Fruit fly (Drosophila melanogaster) whole organism, embryonic: ENCODE data around the gene Cad99C.

Source experiments
- Antp ChIP-seq: fragments of 200-800 bp; sonication (Bioruptor generic); optimal IDR thresholded peaks from 3 replicates; lab custom pipeline; 2016; ENCODE audit warnings: missing biosample characterization, missing genetic modification characterization
- BEAF-32 ChIP-seq: fragments of 200-800 bp; sonication (Bioruptor generic); optimal IDR thresholded peaks from 3 replicates; lab custom pipeline; 2017; ENCODE audit warnings: missing biosample characterization, missing genetic modification characterization, mild to moderate bottlenecking, moderate library complexity, missing genetic modification reagents
- Blimp-1 ChIP-seq: fragments of 200-800 bp; sonication (Bioruptor generic); optimal IDR thresholded peaks from 3 replicates; lab custom pipeline; 2018; ENCODE audit warnings: missing biosample characterization, missing genetic modification characterization, mild to moderate bottlenecking, moderate library complexity, missing genetic modification reagents
- CG10431 ChIP-seq: fragments of 200-800 bp; sonication (Bioruptor generic); optimal IDR thresholded peaks from 3 replicates; lab custom pipeline; 2018; ENCODE audit warnings: missing biosample characterization, mild to moderate bottlenecking, missing genetic modification characterization
- CG11456 ChIP-seq: fragments of 200-800 bp; sonication (Bioruptor generic); IDR thresholded peaks from 3 replicates; pipeline ENCODE4 v1.3.6; 2022; ENCODE audit warnings: missing biosample characterization, missing genetic modification characterization
- CG12104 ChIP-seq: fragments of 200-800 bp; sonication (Bioruptor generic); optimal IDR thresholded peaks from 3 replicates; lab custom pipeline; 2016; ENCODE audit warnings: missing biosample characterization, missing genetic modification characterization
- CG13424 ChIP-seq: fragments of 200-800 bp; sonication (Bioruptor generic); optimal IDR thresholded peaks from 2 replicates; lab custom pipeline; 2019; ENCODE audit warnings: missing biosample characterization, mild to moderate bottlenecking, missing genetic modification characterization, moderate library complexity
- CG15073 ChIP-seq: fragments of 200-800 bp; sonication (Bioruptor generic); optimal IDR thresholded peaks from 2 replicates; lab custom pipeline; 2016; ENCODE audit warnings: missing biosample characterization, missing genetic modification characterization
- CG15696 ChIP-seq: fragments of 200-800 bp; sonication (Bioruptor generic); optimal IDR thresholded peaks from 2 replicates; lab custom pipeline; 2019; ENCODE audit warnings: missing biosample characterization, mild to moderate bottlenecking, missing genetic modification characterization, moderate library complexity
- CG17186 ChIP-seq: fragments of 200-800 bp; sonication (Bioruptor generic); optimal IDR thresholded peaks from 3 replicates; lab custom pipeline; 2017; ENCODE audit warnings: missing biosample characterization, missing genetic modification reagents, missing genetic modification characterization
- CG17328 ChIP-seq: fragments of 200-800 bp; sonication (Bioruptor generic); IDR thresholded peaks from 2 replicates; pipeline ENCODE4 v1.3.6; 2022; ENCODE audit warnings: missing biosample characterization, missing genetic modification characterization
- CG17359 ChIP-seq: fragments of 200-800 bp; sonication (Bioruptor generic); optimal IDR thresholded peaks from 3 replicates; lab custom pipeline; 2018; ENCODE audit warnings: missing biosample characterization, mild to moderate bottlenecking, missing genetic modification characterization, moderate library complexity
- CG18619 ChIP-seq: fragments of 200-800 bp; sonication (Bioruptor generic); optimal IDR thresholded peaks from 3 replicates; lab custom pipeline; 2017; ENCODE audit warnings: missing biosample characterization, mild to moderate bottlenecking, missing genetic modification characterization
- CG3163 ChIP-seq: fragments of 200-800 bp; sonication (Bioruptor generic); optimal IDR thresholded peaks from 3 replicates; lab custom pipeline; 2016; ENCODE audit warnings: missing biosample characterization, missing genetic modification characterization
- CG34224 ChIP-seq: fragments of 200-800 bp; sonication (Bioruptor generic); IDR thresholded peaks from 3 replicates; pipeline ENCODE4 v1.3.6; 2022; ENCODE audit warnings: missing biosample characterization, missing genetic modification characterization; ENCODE audit not compliant: partially characterized antibody
- CG34422 ChIP-seq: fragments of 200-800 bp; sonication (Bioruptor generic); IDR thresholded peaks from 3 replicates; pipeline ENCODE4 v1.3.6; 2022; ENCODE audit warnings: missing biosample characterization, missing genetic modification characterization
- CG5180 ChIP-seq: fragments of 200-800 bp; sonication (Bioruptor generic); optimal IDR thresholded peaks from 3 replicates; lab custom pipeline; 2017; ENCODE audit warnings: missing biosample characterization, missing genetic modification characterization, mild to moderate bottlenecking, moderate library complexity, missing genetic modification reagents
- CG7372 ChIP-seq: fragments of 200-800 bp; sonication (Bioruptor generic); IDR thresholded peaks from 2 replicates; pipeline ENCODE4 v1.3.6; 2022; ENCODE audit warnings: missing biosample characterization, missing genetic modification characterization
- CG7745 ChIP-seq: fragments of 200-800 bp; sonication (Bioruptor generic); optimal IDR thresholded peaks from 2 replicates; lab custom pipeline; 2018; ENCODE audit warnings: missing biosample characterization, mild to moderate bottlenecking, missing genetic modification characterization, moderate library complexity
- CG7987 ChIP-seq: fragments of 200-800 bp; sonication (Bioruptor generic); optimal IDR thresholded peaks from 2 replicates; lab custom pipeline; 2018; ENCODE audit warnings: missing biosample characterization, mild to moderate bottlenecking, missing genetic modification characterization, moderate library complexity
- CG8478 ChIP-seq: fragments of >200 bp; optimal IDR thresholded peaks from 2 replicates; lab custom pipeline; 2018
- NC2α ChIP-seq: fragments of 200-800 bp; sonication (Bioruptor generic); optimal IDR thresholded peaks from 2 replicates; lab custom pipeline; 2016; ENCODE audit warnings: missing biosample characterization, missing genetic modification characterization
- Oaz ChIP-seq: fragments of 200-800 bp; sonication (Bioruptor generic); IDR thresholded peaks from 2 replicates; pipeline ENCODE4 v1.3.6; 2022; ENCODE audit warnings: missing biosample characterization, missing genetic modification characterization
- Trl ChIP-seq, 3 experiments: fragments of >200 bp in 2 of 3; fragments of 200-800 bp in 1 of 3; sonication (Bioruptor generic) in 1 of 3; optimal IDR thresholded peaks; 2 replicates in 1 of 3; 3 replicates in 2 of 3; lab custom pipeline; 2016 to 2017; ENCODE audit warnings: missing biosample characterization in 1 of 3, missing genetic modification characterization in 1 of 3
- ato ChIP-seq: fragments of 200-800 bp; sonication (Bioruptor generic); IDR thresholded peaks from 2 replicates; pipeline ENCODE4 v1.3.6; 2022; ENCODE audit warnings: missing biosample characterization, missing genetic modification characterization; ENCODE audit not compliant: partially characterized antibody
- cad ChIP-seq: fragments of >200 bp; optimal IDR thresholded peaks from 2 replicates; lab custom pipeline; 2017; ENCODE audit warnings: missing biosample characterization, missing genetic modification characterization
- chinmo ChIP-seq: fragments of 200-800 bp; sonication (Bioruptor generic); IDR thresholded peaks from 4 replicates; pipeline ENCODE4 v1.3.6; 2022; ENCODE audit warnings: missing biosample characterization, missing genetic modification characterization; ENCODE audit not compliant: partially characterized antibody
- crp ChIP-seq, 2 experiments: fragments of 200-800 bp; sonication (Bioruptor generic); optimal IDR thresholded peaks; 2 replicates in 1 of 2; 3 replicates in 1 of 2; lab custom pipeline; 2017; ENCODE audit warnings: missing biosample characterization in 2 of 2, missing genetic modification characterization in 2 of 2, mild to moderate bottlenecking in 1 of 2, moderate library complexity in 1 of 2
- cwo ChIP-seq: fragments of 200-800 bp; sonication (Bioruptor generic); optimal IDR thresholded peaks from 3 replicates; lab custom pipeline; 2017; ENCODE audit warnings: missing biosample characterization, missing genetic modification characterization, mild to moderate bottlenecking, moderate library complexity, missing genetic modification reagents
- disco-r ChIP-seq: fragments of 200-800 bp; sonication (Bioruptor generic); optimal IDR thresholded peaks from 2 replicates; lab custom pipeline; 2016; ENCODE audit warnings: missing biosample characterization, missing genetic modification characterization
- dysf ChIP-seq: fragments of 200-800 bp; sonication (Bioruptor generic); IDR thresholded peaks from 3 replicates; pipeline ENCODE4 v1.3.6; 2022; ENCODE audit warnings: missing biosample characterization, missing genetic modification characterization
- ewg ChIP-seq: fragments of 200-800 bp; sonication (Bioruptor generic); optimal IDR thresholded peaks from 3 replicates; lab custom pipeline; 2017; ENCODE audit warnings: mild to moderate bottlenecking, missing biosample characterization, missing genetic modification reagents, missing genetic modification characterization
- gt ChIP-seq: fragments of 200-800 bp; sonication (Bioruptor generic); IDR thresholded peaks from 2 replicates; pipeline ENCODE4 v1.3.6; 2022; ENCODE audit warnings: missing biosample characterization, missing genetic modification characterization
- ind ChIP-seq: fragments of 200-800 bp; sonication (Bioruptor generic); optimal IDR thresholded peaks from 3 replicates; lab custom pipeline; 2016; ENCODE audit warnings: missing biosample characterization, missing genetic modification characterization
- jing ChIP-seq: fragments of 200-800 bp; sonication (Bioruptor generic); optimal IDR thresholded peaks from 2 replicates; lab custom pipeline; 2018; ENCODE audit warnings: missing biosample characterization, mild to moderate bottlenecking, missing genetic modification characterization
- nom ChIP-seq: fragments of 200-800 bp; sonication (Bioruptor generic); optimal IDR thresholded peaks from 2 replicates; lab custom pipeline; 2017; ENCODE audit warnings: missing biosample characterization, missing genetic modification characterization, mild to moderate bottlenecking, moderate library complexity, missing genetic modification reagents
- pfk ChIP-seq: fragments of 200-800 bp; sonication (Bioruptor generic); optimal IDR thresholded peaks from 2 replicates; lab custom pipeline; 2018; ENCODE audit warnings: missing biosample characterization, mild to moderate bottlenecking, missing genetic modification characterization, moderate library complexity
- pnt ChIP-seq: fragments of 200-800 bp; sonication (Bioruptor generic); optimal IDR thresholded peaks from 3 replicates; lab custom pipeline; 2016; ENCODE audit warnings: missing biosample characterization, missing genetic modification characterization
- pros ChIP-seq: fragments of 200-800 bp; sonication (Bioruptor generic); optimal IDR thresholded peaks from 3 replicates; lab custom pipeline; 2019; ENCODE audit warnings: missing biosample characterization, mild to moderate bottlenecking, missing genetic modification characterization, moderate library complexity
- pum ChIP-seq: fragments of 200-800 bp; sonication (Bioruptor generic); optimal IDR thresholded peaks from 2 replicates; lab custom pipeline; 2016; ENCODE audit warnings: missing biosample characterization, missing genetic modification characterization
- run ChIP-seq: fragments of 200-800 bp; sonication (Bioruptor generic); optimal IDR thresholded peaks from 3 replicates; lab custom pipeline; 2018; ENCODE audit warnings: missing biosample characterization, mild to moderate bottlenecking, missing genetic modification characterization
- salm ChIP-seq: fragments of 200-800 bp; sonication (Bioruptor generic); optimal IDR thresholded peaks from 2 replicates; lab custom pipeline; 2018; ENCODE audit warnings: missing biosample characterization, mild to moderate bottlenecking, missing genetic modification characterization
- ssp ChIP-seq: fragments of 200-800 bp; sonication (Bioruptor generic); IDR thresholded peaks from 2 replicates; pipeline ENCODE4 v1.3.6; 2022; ENCODE audit warnings: missing biosample characterization, missing genetic modification characterization
- tio ChIP-seq: fragments of 200-800 bp; sonication (Bioruptor generic); optimal IDR thresholded peaks from 2 replicates; lab custom pipeline; 2017; ENCODE audit warnings: missing biosample characterization, missing genetic modification characterization, inconsistent platforms
- unpg ChIP-seq: fragments of 200-800 bp; sonication (Bioruptor generic); optimal IDR thresholded peaks from 3 replicates; lab custom pipeline; 2018; ENCODE audit warnings: missing biosample characterization, mild to moderate bottlenecking, missing genetic modification characterization, moderate library complexity
- vfl ChIP-seq: fragments of 200-800 bp; sonication (Bioruptor generic); optimal IDR thresholded peaks from 2 replicates; lab custom pipeline; 2016; ENCODE audit warnings: missing biosample characterization, missing genetic modification characterization

Gene Cad99C

DNA sequence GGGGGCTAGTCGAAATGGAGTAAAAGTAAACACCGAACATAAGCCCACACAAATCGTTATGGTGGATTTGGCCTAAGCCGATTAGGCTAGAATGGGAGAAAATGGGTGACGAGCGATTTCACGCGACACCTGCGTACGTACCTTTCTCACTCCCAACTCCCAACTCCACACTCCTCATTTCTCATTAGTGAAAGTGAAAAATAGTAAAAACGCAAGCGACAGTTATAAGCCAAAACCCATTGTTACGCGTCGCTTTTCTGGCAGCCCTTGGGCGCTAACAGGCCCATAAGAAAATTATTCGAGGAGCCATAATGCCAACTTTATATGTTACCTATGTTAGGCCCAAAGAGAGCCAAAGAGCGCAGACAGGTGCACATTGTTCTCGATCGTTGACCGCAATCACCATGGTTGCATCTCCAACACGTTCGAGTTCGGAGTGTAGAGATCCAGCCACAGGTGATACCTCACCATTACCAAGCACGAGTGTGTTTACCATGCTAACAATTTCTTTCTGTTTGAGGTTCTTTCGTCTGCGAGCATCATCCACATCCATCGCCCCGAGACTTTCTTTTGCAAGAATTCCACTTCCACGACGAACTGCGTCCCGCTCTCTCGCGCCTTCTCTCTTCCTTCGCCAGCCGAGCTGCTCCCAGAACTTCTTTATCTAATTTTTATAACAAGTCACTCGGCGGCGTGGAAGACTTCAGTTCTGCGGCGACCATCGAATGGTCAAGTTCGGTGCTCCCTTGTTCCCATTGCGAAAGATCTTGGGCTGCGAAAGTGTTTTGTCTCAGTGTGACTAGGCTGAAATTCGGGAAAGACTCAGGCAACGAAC lies 22.8 kb upstream of the Cad99C start, which contains the start of gene neo (continued):
- TF ChIP-seq unpg (no peak), CG18619 (no peak), ato (0 out of 2 replicates have a peak, but pooled peaks have one; percentile 11), dysf (GFP tag; lab: Robert Waterston, UW) (no peak), BEAF-32 (GFP tag; lab: Kevin White, UChicago) (no peak), NC2α (no peak), pum (GFP tag; lab: Kevin White, UChicago) (no peak), CG7372 (GFP tag; lab: Robert Waterston, UW) (no peak), Trl (optimal IDR thresholded peaks at IDR 0.05; lab: Kevin White, UChicago) (peak in 1 of 2 experiments; percentile 52), Trl (GFP tag; optimal IDR thresholded peaks at IDR 0.05; lab: Kevin White, UChicago) (no peak), ewg (GFP tag; lab: Kevin White, UChicago) (no peak), CG7987 (GFP tag; lab: Kevin White, UChicago) (no peak), run (tag; lab: Kevin White, UChicago) (no peak), CG15696 (tag; lab: Kevin White, UChicago) (no peak), cad (GFP tag; lab: Kevin White, UChicago) (no peak), ssp (GFP tag; lab: Robert Waterston, UW) (no peak), salm (tag; lab: Kevin White, UChicago) (no peak), CG12104 (GFP tag; lab: Kevin White, UChicago) (no peak), CG15073 (GFP tag; lab: Kevin White, UChicago) (no peak), CG17328 (GFP tag; lab: Robert Waterston, UW) (no peak), CG8478 (lab: Kevin White, UChicago) (no peak), pfk (GFP tag; lab: Kevin White, UChicago) (no peak)

DNA sequence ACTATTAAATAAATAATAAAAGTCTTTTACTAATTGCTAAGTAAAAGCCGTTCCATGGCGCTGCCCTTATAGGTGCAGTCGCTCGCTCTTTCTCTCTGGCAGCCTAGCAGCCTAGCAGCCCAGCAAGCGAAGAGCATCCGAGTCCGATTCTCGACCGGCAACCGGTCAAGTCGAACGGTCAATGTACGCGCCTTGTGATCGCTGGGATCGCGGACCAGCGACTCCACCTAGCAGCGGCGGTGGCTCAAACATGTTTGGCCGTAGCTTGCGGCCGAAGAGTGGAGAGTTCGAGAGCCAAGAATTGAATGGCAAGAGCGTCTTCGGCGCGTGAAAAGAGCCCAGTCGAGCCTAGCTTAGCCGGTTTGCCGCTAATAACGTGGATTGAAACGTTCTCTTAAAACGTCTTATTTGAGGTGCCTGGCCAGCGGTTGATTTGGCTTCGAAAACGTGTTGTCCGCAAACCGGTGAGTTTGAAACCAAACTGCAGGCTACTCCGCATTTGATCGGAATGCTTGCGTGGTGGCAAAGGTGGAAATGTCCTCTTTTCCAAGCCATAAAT lies 12.2 kb upstream of the Cad99C start:
- TF ChIP-seq CG34224 (GFP tag; lab: Robert Waterston, UW) (no peak), crp (GFP tag; optimal IDR thresholded peaks at IDR 0.05; lab: Kevin White, UChicago) (no peak), chinmo (GFP tag; lab: Robert Waterston, UW) (0 out of 4 replicates have a peak, but pooled peaks have one; percentile 28), CG13424 (tag; lab: Kevin White, UChicago) (no peak), gt (GFP tag; lab: Robert Waterston, UW) (no peak), ssp (GFP tag; lab: Robert Waterston, UW) (no peak), CG7745 (tag; lab: Kevin White, UChicago) (no peak), jing (GFP tag; lab: Kevin White, UChicago) (no peak), CG17186 (GFP tag; lab: Kevin White, UChicago) (no peak), vfl (no peak), CG17359 (no peak), CG3163 (GFP tag; lab: Kevin White, UChicago) (peak; percentile 72), cwo (GFP tag; lab: Kevin White, UChicago) (no peak), pros (GFP tag; lab: Kevin White, UChicago) (peak; percentile 79), dysf (GFP tag; lab: Robert Waterston, UW) (no peak), CG5180 (GFP tag; lab: Kevin White, UChicago) (peak; percentile 97), disco-r (no peak), CG34422 (GFP tag; lab: Robert Waterston, UW) (no peak), Oaz (GFP tag; lab: Robert Waterston, UW) (no peak), pnt (no peak), Antp (GFP tag; lab: Kevin White, UChicago) (no peak), CG11456 (no peak), CG15073 (GFP tag; lab: Kevin White, UChicago) (no peak), ind (GFP tag; lab: Kevin White, UChicago) (no peak), nom (peak; percentile 12), tio (GFP tag; lab: Kevin White, UChicago) (no peak), Trl (optimal IDR thresholded peaks at IDR 0.05; lab: Kevin White, UChicago) (peak; percentile 23 to 47), Trl (GFP tag; optimal IDR thresholded peaks at IDR 0.05; lab: Kevin White, UChicago) (no peak), CG10431 (no peak), Blimp-1 (GFP tag; lab: Kevin White, UChicago) (peak; percentile 20)
